Worm (Caenorhabditis elegans): ENCODE results near the gene del-6.
A peak's percentile ranks its signal among the peaks of the same experiment; 100 is the strongest.

del-6 gene

DNA sequence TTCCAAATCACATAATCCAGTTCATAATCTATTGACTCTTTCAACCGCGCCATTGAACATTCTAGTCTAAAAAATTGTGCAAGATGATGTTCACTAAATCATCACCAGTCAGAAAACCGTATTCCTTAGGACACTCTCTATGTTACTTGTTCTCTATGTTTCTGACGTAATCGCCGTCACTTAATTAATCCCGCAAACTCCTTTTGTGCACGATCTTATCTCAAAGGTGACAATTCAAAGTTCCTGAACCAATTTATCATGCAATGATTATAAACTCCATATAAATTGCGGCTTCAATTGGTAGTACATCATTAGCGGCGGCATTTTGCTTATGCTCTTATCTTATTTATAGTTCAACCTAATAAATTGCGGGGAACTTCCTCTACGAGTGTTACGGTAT is 9.9 kb upstream of the del-6 start:
- TF ChIP-seq elt-2 (tag; optimal IDR thresholded peaks at IDR 0.05) = peak; percentile 52
- TF ChIP-seq sox-4 (tag; optimal IDR thresholded peaks at IDR 0.05) = no peak
- no peak for TF ChIP-seq snu-23 (GFP tag; optimal IDR thresholded peaks at IDR 0.05)
- no peak for TF ChIP-seq unc-30 (tag; optimal IDR thresholded peaks at IDR 0.05)
- TF ChIP-seq dpl-1 (GFP tag; optimal IDR thresholded peaks at IDR 0.05) = no peak
- TF ChIP-seq vab-15 (tag; optimal IDR thresholded peaks at IDR 0.05) = no peak

DNA sequence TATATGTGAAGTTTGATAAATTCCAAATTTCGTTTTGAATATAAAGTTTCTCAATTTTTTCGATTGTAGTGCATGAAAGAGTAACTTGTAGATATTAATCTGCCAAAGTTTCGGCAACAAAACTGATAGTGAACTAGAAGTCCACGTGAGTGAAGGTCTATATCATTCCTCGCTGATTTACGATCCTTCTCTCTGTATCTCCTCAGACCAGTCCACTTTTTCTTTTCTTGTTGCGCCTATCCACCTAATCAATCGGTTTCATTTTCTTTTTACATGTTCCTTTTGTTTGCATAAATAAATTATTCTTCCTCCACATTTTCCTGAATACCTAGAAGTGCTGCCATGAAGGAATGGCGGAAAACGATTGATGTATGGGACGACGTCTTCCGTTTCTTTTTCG is 8.6 kb upstream of the del-6 start:
- TF ChIP-seq efl-1 (optimal IDR thresholded peaks at IDR 0.05) (no peak), efl-1 (GFP tag; optimal IDR thresholded peaks at IDR 0.05 in 1 of 2) (peak in 1 of 2 experiments; percentile 81), lin-35 (GFP tag; optimal IDR thresholded peaks at IDR 0.05) (no peak), elt-3 (tag; optimal IDR thresholded peaks at IDR 0.05) (peak in 1 of 6 experiments; percentile 35), hlh-17 (GFP tag; optimal IDR thresholded peaks at IDR 0.05; ENCODE audit: borderline replicate concordance) (no peak), nhr-85 (tag) (peak; percentile 48), blmp-1 (tag; optimal IDR thresholded peaks at IDR 0.05) (peak; percentile 84)

DNA sequence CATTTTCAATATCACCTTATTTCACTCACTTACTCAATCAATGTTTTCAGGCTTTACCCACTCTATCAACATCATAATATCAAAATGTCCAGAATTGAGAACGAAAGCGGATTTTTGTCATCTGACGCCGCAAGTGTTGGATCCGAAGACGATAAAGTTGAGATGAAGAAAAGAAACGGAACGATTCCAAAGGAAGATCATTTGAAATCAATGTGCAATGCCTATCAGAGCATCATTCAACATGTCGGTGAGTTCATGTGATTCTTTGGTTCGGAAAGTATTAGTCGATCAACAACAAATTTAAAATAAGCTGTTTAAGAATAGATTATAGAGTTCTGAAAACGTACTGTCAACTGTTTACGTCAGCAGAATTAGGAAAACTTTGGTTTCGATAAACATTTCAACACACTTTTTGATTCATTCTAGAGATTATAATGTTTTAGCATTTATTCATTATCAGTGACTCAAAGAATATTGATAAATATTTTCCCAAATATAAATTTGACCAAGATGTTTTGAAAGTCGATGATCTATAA is 7.8 kb upstream of the del-6 start, which contains the start of gene cat-4:
Gene cat-4, plus strand, starts transcription at position 51 of the 536 bp plus-strand sequence.
- TF ChIP-seq rnt-1 (tag; optimal IDR thresholded peaks at IDR 0.05) = no peak
- no peak for TF ChIP-seq blmp-1 (tag; optimal IDR thresholded peaks at IDR 0.05)
- TF ChIP-seq pag-3 (tag; optimal IDR thresholded peaks at IDR 0.05; ENCODE audit: borderline replicate concordance, insufficient read depth) = no peak
- TF ChIP-seq elt-2 (tag; optimal IDR thresholded peaks at IDR 0.05) = peak; percentile 80
- no peak for TF ChIP-seq aha-1 (tag; optimal IDR thresholded peaks at IDR 0.05)
- TF ChIP-seq C04F5.9 (tag; optimal IDR thresholded peaks at IDR 0.05) = no peak

DNA sequence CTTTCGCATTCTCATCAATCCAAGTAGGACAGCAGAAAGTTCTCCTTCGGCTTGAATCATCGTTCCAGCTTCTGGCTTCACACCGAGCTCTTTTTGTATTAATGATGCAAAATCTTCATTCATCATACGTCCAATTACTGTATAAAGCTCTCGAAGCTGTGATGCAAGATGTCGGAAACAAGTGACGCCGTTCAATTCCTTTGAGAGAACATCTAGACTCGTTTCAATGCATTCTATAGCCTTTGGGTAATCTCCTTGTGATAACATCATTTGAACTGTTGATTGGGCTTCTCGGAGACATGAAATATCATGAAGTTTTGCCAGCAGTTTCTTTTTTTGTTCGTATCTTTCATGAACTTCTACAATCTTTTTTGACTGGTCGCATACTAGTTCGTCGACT is 4.2 kb upstream of the del-6 start:
- TF ChIP-seq snu-23 (GFP tag; optimal IDR thresholded peaks at IDR 0.05) = no peak
- no peak for TF ChIP-seq grh-1 (GFP tag; IDR thresholded peaks at IDR 0.05)
- no peak for TF ChIP-seq F16B12.6 (tag; optimal IDR thresholded peaks at IDR 0.05)

DNA sequence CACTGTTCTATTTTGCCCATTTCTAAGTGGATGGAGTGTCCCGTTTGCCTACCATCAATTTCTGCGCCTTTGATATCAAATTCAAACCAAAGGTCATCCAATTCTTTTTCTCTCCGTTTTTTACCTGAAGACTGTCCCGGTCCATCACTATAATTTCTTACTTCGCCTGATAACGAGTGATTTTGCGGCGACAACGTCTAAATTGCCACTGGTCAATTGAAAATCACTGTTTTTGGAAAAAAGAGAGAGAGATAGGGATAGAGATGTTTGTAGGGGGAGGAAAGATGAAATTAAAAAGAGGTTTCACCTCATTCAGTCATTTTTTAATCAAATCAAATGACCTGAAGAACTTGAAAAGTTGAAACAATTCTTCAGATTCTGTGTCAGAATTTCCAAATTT is 1.2 kb upstream of the del-6 start:
- TF ChIP-seq nhr-28 (tag; optimal IDR thresholded peaks at IDR 0.05) (no peak), mab-9 (GFP tag; IDR thresholded peaks at IDR 0.05) (no peak), lsy-2 (tag; optimal IDR thresholded peaks at IDR 0.05) (peak in 1 of 2 experiments; percentile 2), elt-3 (tag; optimal IDR thresholded peaks at IDR 0.05) (peak in 2 of 6 experiments; percentile 44 to 65), nhr-20 (tag; optimal IDR thresholded peaks at IDR 0.05) (peak; percentile 2), blmp-1 (tag; optimal IDR thresholded peaks at IDR 0.05) (peak; percentile 70), nhr-85 (tag) (peak; percentile 76), lin-14 (GFP tag; optimal IDR thresholded peaks at IDR 0.05) (peak; percentile 59), F16B12.6 (tag; optimal IDR thresholded peaks at IDR 0.05) (no peak), lin-35 (GFP tag; optimal IDR thresholded peaks at IDR 0.05) (peak in 1 of 2 experiments; percentile 18), ets-5 (GFP tag; IDR thresholded peaks at IDR 0.05) (no peak), xbp-1 (tag; optimal IDR thresholded peaks at IDR 0.05) (no peak)

DNA sequence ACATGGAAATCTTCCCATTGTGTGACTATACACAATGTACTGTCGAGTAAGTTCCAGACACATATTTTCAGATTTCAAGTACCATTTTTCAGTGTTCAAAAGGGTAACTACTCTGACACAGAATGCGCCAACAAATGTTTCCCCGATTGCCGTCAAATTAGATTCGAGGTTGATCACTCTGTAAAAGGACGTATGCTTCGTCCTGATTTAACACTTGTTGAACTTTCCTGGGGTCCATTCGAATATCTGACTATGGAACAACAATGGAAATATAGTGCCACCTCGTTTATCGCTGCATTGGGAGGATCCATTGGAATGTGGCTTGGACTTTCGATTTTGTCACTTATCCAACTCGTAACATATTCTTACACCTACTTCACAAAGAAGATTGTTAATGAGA is 1.5 kb downstream of the del-6 start:
- peak; percentile 5 for TF ChIP-seq blmp-1 (tag; optimal IDR thresholded peaks at IDR 0.05)
- TF ChIP-seq lin-35 (GFP tag; optimal IDR thresholded peaks at IDR 0.05) = no peak

DNA sequence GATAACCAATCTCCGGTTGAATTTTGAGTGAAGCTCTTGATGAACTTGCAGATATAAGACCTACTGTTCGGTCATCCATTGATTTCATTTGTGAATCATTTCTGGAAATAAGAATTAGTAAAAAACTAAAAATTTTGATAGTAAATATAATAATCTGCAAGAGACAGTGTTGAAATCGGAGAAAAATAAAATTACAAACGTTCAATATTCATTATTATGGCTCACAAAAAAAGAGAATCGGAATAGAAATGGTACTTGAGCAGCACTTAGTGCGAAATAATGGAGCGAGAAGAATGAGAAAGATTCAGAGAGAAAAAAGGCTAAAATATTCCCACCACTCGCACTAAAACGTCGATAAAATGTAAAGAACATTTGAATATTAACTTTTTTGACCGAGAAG is 3.6 kb downstream of the del-6 start, which contains the start of gene vps-54:
Gene vps-54, minus strand, starts transcription at position 101 of the 400 bp plus-strand sequence.
- TF ChIP-seq dpl-1 (GFP tag; optimal IDR thresholded peaks at IDR 0.05) = no peak
- TF ChIP-seq egl-27 (tag; optimal IDR thresholded peaks at IDR 0.05) = no peak
- no peak for TF ChIP-seq zag-1 (tag; optimal IDR thresholded peaks at IDR 0.05)
- no peak for TF ChIP-seq snu-23 (GFP tag; optimal IDR thresholded peaks at IDR 0.05)
- no peak for TF ChIP-seq lsy-2 (tag; optimal IDR thresholded peaks at IDR 0.05)
- TF ChIP-seq nhr-76 (tag; optimal IDR thresholded peaks at IDR 0.05) = no peak
- no peak for TF ChIP-seq nhr-47 (tag; optimal IDR thresholded peaks at IDR 0.05)
- no peak for TF ChIP-seq fkh-4 (tag; optimal IDR thresholded peaks at IDR 0.05; ENCODE audit: borderline replicate concordance)
- no peak for TF ChIP-seq aly-2 (tag; optimal IDR thresholded peaks at IDR 0.05)
- TF ChIP-seq zip-4 (GFP tag; optimal IDR thresholded peaks at IDR 0.05) = no peak
- no peak for TF ChIP-seq ceh-90 (tag; optimal IDR thresholded peaks at IDR 0.05)
- no peak for TF ChIP-seq tbx-2 (tag; optimal IDR thresholded peaks at IDR 0.05)
- TF ChIP-seq unc-30 (tag; optimal IDR thresholded peaks at IDR 0.05) = no peak
- TF ChIP-seq lin-39 (tag; optimal IDR thresholded peaks at IDR 0.05) = no peak

Measured in whole organism, L1 larva.